Fruit fly (Drosophila melanogaster) whole organism, embryonic: Measurements from ENCODE around the gene CG1774.

ENCODE experiments used
- Abd-B ChIP-seq: fragments of 200-800 bp; sonication (Bioruptor generic); optimal IDR thresholded peaks from 2 replicates; lab custom pipeline; 2018; ENCODE audit warnings: missing biosample characterization, mild to moderate bottlenecking, missing genetic modification characterization, moderate library complexity
- Antp ChIP-seq: fragments of 200-800 bp; sonication (Bioruptor generic); optimal IDR thresholded peaks from 3 replicates; lab custom pipeline; 2016; ENCODE audit warnings: missing biosample characterization, missing genetic modification characterization
- Atf-2 ChIP-seq: fragments of 200-800 bp; sonication (Bioruptor generic); optimal IDR thresholded peaks from 2 replicates; lab custom pipeline; 2016; ENCODE audit warnings: missing biosample characterization, missing genetic modification characterization
- CG11504 ChIP-seq: fragments of 200-800 bp; sonication (Bioruptor generic); optimal IDR thresholded peaks from 3 replicates; lab custom pipeline; 2019; ENCODE audit warnings: missing biosample characterization, mild to moderate bottlenecking, missing genetic modification characterization, moderate library complexity
- CG14441 ChIP-seq: fragments of 200-800 bp; sonication (Bioruptor generic); IDR thresholded peaks from 2 replicates; pipeline ENCODE4 v1.3.6; 2022; ENCODE audit warnings: missing biosample characterization, missing genetic modification characterization
- CG14710 ChIP-seq: fragments of 200-800 bp; sonication (Bioruptor generic); optimal IDR thresholded peaks from 3 replicates; lab custom pipeline; 2019; ENCODE audit warnings: missing biosample characterization, mild to moderate bottlenecking, missing genetic modification characterization, moderate library complexity
- CG1647 ChIP-seq: fragments of 200-800 bp; sonication (Bioruptor generic); optimal IDR thresholded peaks from 3 replicates; lab custom pipeline; 2016; ENCODE audit warnings: missing biosample characterization, missing genetic modification characterization
- CG2116 ChIP-seq: fragments of 200-800 bp; sonication (Bioruptor generic); optimal IDR thresholded peaks from 3 replicates; lab custom pipeline; 2018; ENCODE audit warnings: missing biosample characterization, mild to moderate bottlenecking, missing genetic modification characterization
- CG2712 ChIP-seq: fragments of 200-800 bp; optimal IDR thresholded peaks from 3 replicates; lab custom pipeline; 2019; ENCODE audit warnings: missing biosample characterization, mild to moderate bottlenecking, missing genetic modification characterization, moderate library complexity
- CG31224 ChIP-seq: fragments of 200-800 bp; sonication (Bioruptor generic); IDR thresholded peaks from 2 replicates; pipeline ENCODE4 v1.3.6; 2022; ENCODE audit warnings: missing biosample characterization, missing genetic modification characterization
- CG32532 ChIP-seq: fragments of 200-800 bp; sonication (Bioruptor generic); IDR thresholded peaks from 2 replicates; pipeline ENCODE4 v1.3.6; 2022; ENCODE audit warnings: missing biosample characterization, missing genetic modification characterization
- CG34422 ChIP-seq: fragments of 200-800 bp; sonication (Bioruptor generic); IDR thresholded peaks from 3 replicates; pipeline ENCODE4 v1.3.6; 2022; ENCODE audit warnings: missing biosample characterization, missing genetic modification characterization
- CG4360 ChIP-seq: fragments of 200-800 bp; sonication (Bioruptor generic); IDR thresholded peaks from 2 replicates; pipeline ENCODE4 v1.3.6; 2022; ENCODE audit warnings: missing biosample characterization, missing genetic modification characterization
- CG43689 ChIP-seq: fragments of 200-800 bp; sonication (Bioruptor generic); IDR thresholded peaks from 2 replicates; pipeline ENCODE4 v1.3.6; 2022; ENCODE audit warnings: missing biosample characterization, missing genetic modification characterization
- CG4404 ChIP-seq: fragments of 200-800 bp; sonication (Bioruptor generic); IDR thresholded peaks from 2 replicates; pipeline ENCODE4 v1.3.6; 2022; ENCODE audit warnings: missing biosample characterization, missing genetic modification characterization
- CG4617 ChIP-seq: fragments of 200-800 bp; sonication (Bioruptor generic); optimal IDR thresholded peaks from 3 replicates; lab custom pipeline; 2016; ENCODE audit warnings: missing biosample characterization, missing genetic modification characterization, borderline replicate concordance
- CG4854 ChIP-seq: fragments of 200-800 bp; sonication (Bioruptor generic); optimal IDR thresholded peaks from 2 replicates; lab custom pipeline; 2016; ENCODE audit warnings: missing biosample characterization, missing genetic modification characterization, inconsistent platforms
- CG5180 ChIP-seq: fragments of 200-800 bp; sonication (Bioruptor generic); optimal IDR thresholded peaks from 3 replicates; lab custom pipeline; 2017; ENCODE audit warnings: missing biosample characterization, missing genetic modification characterization, mild to moderate bottlenecking, moderate library complexity, missing genetic modification reagents
- CG6654 ChIP-seq: fragments of 200-800 bp; sonication (Bioruptor generic); optimal IDR thresholded peaks from 2 replicates; lab custom pipeline; 2017; ENCODE audit warnings: missing biosample characterization, mild to moderate bottlenecking, missing genetic modification characterization
- CG7556 ChIP-seq: fragments of 200-800 bp; sonication (Bioruptor generic); optimal IDR thresholded peaks from 2 replicates; lab custom pipeline; 2017; ENCODE audit warnings: missing biosample characterization, mild to moderate bottlenecking, missing genetic modification characterization
- CkIIα-i1 ChIP-seq: fragments of 200-800 bp; sonication (Bioruptor generic); IDR thresholded peaks from 2 replicates; pipeline ENCODE4 v1.3.6; 2022; ENCODE audit warnings: missing biosample characterization, missing genetic modification characterization
- Dbx ChIP-seq: fragments of 200-800 bp; sonication (Bioruptor generic); IDR thresholded peaks from 3 replicates; pipeline ENCODE4 v1.3.6; 2022; ENCODE audit warnings: missing biosample characterization, missing genetic modification characterization
- Dip2 ChIP-seq: fragments of 200-800 bp; sonication (Bioruptor generic); IDR thresholded peaks from 2 replicates; pipeline ENCODE4 v1.3.6; 2022; ENCODE audit warnings: missing biosample characterization, missing genetic modification characterization
- Dref ChIP-seq: fragments of 200-800 bp; sonication (Bioruptor generic); IDR thresholded peaks from 2 replicates; pipeline ENCODE4 v1.3.6; 2022; ENCODE audit warnings: missing biosample characterization, missing genetic modification characterization
- HHEX ChIP-seq: fragments of 200-800 bp; sonication (Bioruptor generic); optimal IDR thresholded peaks from 3 replicates; lab custom pipeline; 2017; ENCODE audit warnings: missing biosample characterization, mild to moderate bottlenecking, missing genetic modification characterization, missing genetic modification reagents
- Hr78 ChIP-seq, 2 experiments: fragments of 200-800 bp in 1 of 2; fragments of >200 bp in 1 of 2; sonication (Bioruptor generic) in 1 of 2; optimal IDR thresholded peaks; 2 replicates each; lab custom pipeline; 2017 to 2019; ENCODE audit warnings: missing biosample characterization in 2 of 2, missing genetic modification characterization in 2 of 2, mild to moderate bottlenecking in 1 of 2, moderate library complexity in 1 of 2
- Hsf ChIP-seq: fragments of 200-800 bp; sonication (Bioruptor generic); optimal IDR thresholded peaks from 3 replicates; lab custom pipeline; 2016; ENCODE audit warnings: missing biosample characterization, missing genetic modification characterization
- Jarid2 ChIP-seq: fragments of 200-800 bp; sonication (Bioruptor generic); optimal IDR thresholded peaks from 3 replicates; lab custom pipeline; 2017; ENCODE audit warnings: mild to moderate bottlenecking, missing biosample characterization, missing genetic modification reagents, missing genetic modification characterization
- MBD-R2 ChIP-seq: fragments of 200-800 bp; sonication (Bioruptor generic); IDR thresholded peaks from 2 replicates; pipeline ENCODE4 v1.3.6; 2022; ENCODE audit warnings: missing biosample characterization, missing genetic modification characterization
- Pdp1 ChIP-seq, 2 experiments: fragments of 200-800 bp; sonication (Bioruptor generic); optimal IDR thresholded peaks; 3 replicates each; lab custom pipeline; 2016; ENCODE audit warnings: missing biosample characterization in 2 of 2, missing genetic modification characterization in 2 of 2, mild to moderate bottlenecking in 1 of 2, moderate library complexity in 1 of 2
- Ptx1 ChIP-seq: fragments of 200-800 bp; sonication (Bioruptor generic); IDR thresholded peaks from 2 replicates; pipeline ENCODE4 v1.3.6; 2022; ENCODE audit warnings: missing biosample characterization, missing genetic modification characterization
- Rfx ChIP-seq: fragments of 200-800 bp; sonication (Bioruptor generic); IDR thresholded peaks from 2 replicates; pipeline ENCODE4 v1.3.6; 2022; ENCODE audit warnings: missing biosample characterization, missing genetic modification characterization
- bsh ChIP-seq, 2 experiments: fragments of 200-800 bp; sonication (Bioruptor generic); optimal IDR thresholded peaks; 2 replicates each; lab custom pipeline; 2017 to 2018; ENCODE audit warnings: mild to moderate bottlenecking in 2 of 2, missing biosample characterization in 2 of 2, missing genetic modification characterization in 2 of 2, moderate library complexity in 1 of 2
- caup ChIP-seq: fragments of 200-800 bp; sonication (Bioruptor generic); optimal IDR thresholded peaks from 3 replicates; lab custom pipeline; 2017; ENCODE audit warnings: missing biosample characterization, mild to moderate bottlenecking, missing genetic modification characterization, moderate library complexity; ENCODE audit not compliant: severe bottlenecking
- cwo ChIP-seq: fragments of 200-800 bp; sonication (Bioruptor generic); optimal IDR thresholded peaks from 3 replicates; lab custom pipeline; 2017; ENCODE audit warnings: missing biosample characterization, missing genetic modification characterization, mild to moderate bottlenecking, moderate library complexity, missing genetic modification reagents
- dpn ChIP-seq, 2 experiments: fragments of 200-800 bp; sonication (Bioruptor generic); optimal IDR thresholded peaks; 3 replicates each; lab custom pipeline; 2016; ENCODE audit warnings: missing biosample characterization in 2 of 2, missing genetic modification characterization in 2 of 2
- emc ChIP-seq: fragments of 200-800 bp; sonication (Bioruptor generic); optimal IDR thresholded peaks from 2 replicates; lab custom pipeline; 2016; ENCODE audit warnings: missing biosample characterization, missing genetic modification characterization
- ewg ChIP-seq: fragments of 200-800 bp; sonication (Bioruptor generic); optimal IDR thresholded peaks from 3 replicates; lab custom pipeline; 2017; ENCODE audit warnings: mild to moderate bottlenecking, missing biosample characterization, missing genetic modification reagents, missing genetic modification characterization
- exex ChIP-seq: fragments of 200-800 bp; sonication (Bioruptor generic); optimal IDR thresholded peaks from 4 replicates; lab custom pipeline; 2018; ENCODE audit warnings: missing biosample characterization, mild to moderate bottlenecking, missing genetic modification characterization, moderate library complexity
- jing ChIP-seq: fragments of 200-800 bp; sonication (Bioruptor generic); optimal IDR thresholded peaks from 2 replicates; lab custom pipeline; 2018; ENCODE audit warnings: missing biosample characterization, mild to moderate bottlenecking, missing genetic modification characterization
- lmd ChIP-seq: fragments of 200-800 bp; sonication (Bioruptor generic); IDR thresholded peaks from 2 replicates; pipeline ENCODE4 v1.3.6; 2022; ENCODE audit warnings: missing biosample characterization, missing genetic modification characterization
- nerfin-1 ChIP-seq: fragments of 200-800 bp; sonication (Bioruptor generic); optimal IDR thresholded peaks from 3 replicates; lab custom pipeline; 2019; ENCODE audit warnings: missing biosample characterization, mild to moderate bottlenecking, missing genetic modification characterization, moderate library complexity
- phol ChIP-seq: fragments of 200-800 bp; sonication (Bioruptor generic); optimal IDR thresholded peaks from 3 replicates; lab custom pipeline; 2018; ENCODE audit warnings: missing biosample characterization, mild to moderate bottlenecking, missing genetic modification characterization, moderate library complexity
- pum ChIP-seq: fragments of 200-800 bp; sonication (Bioruptor generic); optimal IDR thresholded peaks from 2 replicates; lab custom pipeline; 2016; ENCODE audit warnings: missing biosample characterization, missing genetic modification characterization
- sens ChIP-seq: fragments of 200-800 bp; sonication (Bioruptor generic); peaks from one replicate; lab custom pipeline; 2016; ENCODE audit warnings: missing biosample characterization, missing genetic modification characterization
- sima ChIP-seq: fragments of 200-800 bp; sonication (Bioruptor generic); optimal IDR thresholded peaks from 2 replicates; lab custom pipeline; 2016; ENCODE audit warnings: missing biosample characterization, missing genetic modification characterization
- slou ChIP-seq: fragments of 200-800 bp; sonication (Bioruptor generic); optimal IDR thresholded peaks from 3 replicates; lab custom pipeline; 2016; ENCODE audit warnings: missing biosample characterization, missing genetic modification characterization
- slp2 ChIP-seq: fragments of 200-800 bp; sonication (Bioruptor generic); optimal IDR thresholded peaks from 2 replicates; lab custom pipeline; 2016; ENCODE audit warnings: missing biosample characterization, missing genetic modification characterization
- sna ChIP-seq: fragments of 200-800 bp; sonication (Bioruptor generic); IDR thresholded peaks from 2 replicates; pipeline ENCODE4 v1.3.6; 2022; ENCODE audit warnings: missing biosample characterization, missing genetic modification characterization; ENCODE audit not compliant: partially characterized antibody
- tio ChIP-seq: fragments of 200-800 bp; sonication (Bioruptor generic); optimal IDR thresholded peaks from 2 replicates; lab custom pipeline; 2017; ENCODE audit warnings: missing biosample characterization, missing genetic modification characterization, inconsistent platforms
- zen ChIP-seq: fragments of 200-800 bp; sonication (Bioruptor generic); optimal IDR thresholded peaks from 3 replicates; lab custom pipeline; 2018; ENCODE audit warnings: missing biosample characterization, mild to moderate bottlenecking, missing genetic modification characterization, moderate library complexity

Gene CG1774

dm6 chr3R:31632316-31632715 lies 39.7 kb downstream of the CG1774 start (continued):
- TF ChIP-seq Jarid2 = no peak
- no peak for TF ChIP-seq sima (GFP tag; lab: Kevin White, UChicago)
- no peak for TF ChIP-seq CG14441 (GFP tag; lab: Robert Waterston, UW)
- TF ChIP-seq Pdp1 (GFP tag; optimal IDR thresholded peaks at IDR 0.05; lab: Kevin White, UChicago) = no peak
- TF ChIP-seq CG31224 (GFP tag; lab: Robert Waterston, UW) = no peak
- TF ChIP-seq Rfx = 0 out of 2 replicates have a peak, but pooled peaks have one; percentile 8
- TF ChIP-seq MBD-R2 (GFP tag; lab: Robert Waterston, UW) = no peak
- TF ChIP-seq Abd-B = no peak
- no peak for TF ChIP-seq jing (GFP tag; lab: Kevin White, UChicago)
- TF ChIP-seq tio (GFP tag; lab: Kevin White, UChicago) = no peak
- no peak for TF ChIP-seq exex (tag; lab: Kevin White, UChicago)
- no peak for TF ChIP-seq CG5180
- no peak for TF ChIP-seq ewg
- no peak for TF ChIP-seq CG43689 (GFP tag; lab: Robert Waterston, UW)
- TF ChIP-seq CG4404 = no peak
- no peak for TF ChIP-seq CG1647
- peak; percentile 4 for TF ChIP-seq cwo (GFP tag; lab: Kevin White, UChicago)
- peak; percentile 44 for TF ChIP-seq lmd (GFP tag; lab: Robert Waterston, UW)
- no peak for TF ChIP-seq CG4360 (GFP tag; lab: Robert Waterston, UW)
- TF ChIP-seq Dbx (GFP tag; lab: Robert Waterston, UW) = no peak
- no peak for TF ChIP-seq HHEX
- no peak for TF ChIP-seq CG4617 (GFP tag; lab: Kevin White, UChicago)
- peak in 1 of 2 experiments; percentile 36 for TF ChIP-seq dpn (GFP tag; optimal IDR thresholded peaks at IDR 0.05; lab: Kevin White, UChicago)
- peak; percentile 6 for TF ChIP-seq pum
- 0 out of 2 replicates have a peak, but pooled peaks have one; percentile 26 for TF ChIP-seq Ptx1
- TF ChIP-seq sens (GFP tag; lab: Kevin White, UChicago) = peak; percentile 63
- no peak for TF ChIP-seq Dip2
- no peak for TF ChIP-seq caup (GFP tag; lab: Kevin White, UChicago)
- TF ChIP-seq Dref (GFP tag; lab: Robert Waterston, UW) = no peak
- peak; percentile 7 for TF ChIP-seq Antp (GFP tag; lab: Kevin White, UChicago)
- no peak for TF ChIP-seq CG32532 (GFP tag; lab: Robert Waterston, UW)
- TF ChIP-seq slp2 (GFP tag; lab: Kevin White, UChicago) = no peak
- TF ChIP-seq bsh (GFP tag; optimal IDR thresholded peaks at IDR 0.05; lab: Kevin White, UChicago) = peak in 1 of 2 experiments; percentile 39
- peak; percentile 29 for TF ChIP-seq phol (tag; lab: Kevin White, UChicago)
- peak; percentile 9 for TF ChIP-seq CG7556 (GFP tag; lab: Kevin White, UChicago)
- TF ChIP-seq Hr78 (GFP tag; optimal IDR thresholded peaks at IDR 0.05; lab: Kevin White, UChicago) = no peak
- peak; percentile 37 for TF ChIP-seq CG11504 (tag; lab: Kevin White, UChicago)
- TF ChIP-seq zen (tag; lab: Kevin White, UChicago) = no peak
- TF ChIP-seq CG14710 = no peak
- peak; percentile 22 for TF ChIP-seq Hsf (GFP tag; lab: Kevin White, UChicago)
- TF ChIP-seq sna = no peak
- TF ChIP-seq slou (GFP tag; lab: Kevin White, UChicago) = no peak
- no peak for TF ChIP-seq emc (GFP tag; lab: Kevin White, UChicago)
- TF ChIP-seq CG2712 (tag; lab: Kevin White, UChicago) = peak; percentile 5
- TF ChIP-seq CG34422 = no peak
- TF ChIP-seq CkIIα-i1 = no peak
- TF ChIP-seq Atf-2 (GFP tag; lab: Kevin White, UChicago) = no peak
- TF ChIP-seq nerfin-1 (tag; lab: Kevin White, UChicago) = no peak
- TF ChIP-seq CG6654 (GFP tag; lab: Kevin White, UChicago) = no peak
- TF ChIP-seq CG2116 = no peak
- TF ChIP-seq CG4854 (GFP tag; lab: Kevin White, UChicago) = no peak
